Fruit fly (Drosophila melanogaster) whole organism, embryonic: ENCODE results near the gene CG5535.
A peak's percentile ranks its signal among the peaks of the same experiment; 100 is the strongest.

ENCODE experiments used
- B-H2 ChIP-seq: fragments of 200-800 bp; sonication (Bioruptor generic); optimal IDR thresholded peaks from 2 replicates; lab custom pipeline; 2018; ENCODE audit warnings: missing biosample characterization, mild to moderate bottlenecking, missing genetic modification characterization
- CG10654 ChIP-seq: fragments of 200-800 bp; sonication (Bioruptor generic); optimal IDR thresholded peaks from 2 replicates; lab custom pipeline; 2016; ENCODE audit warnings: missing biosample characterization, missing genetic modification characterization
- CG11723 ChIP-seq: fragments of 200-800 bp; sonication (Bioruptor generic); optimal IDR thresholded peaks from 2 replicates; lab custom pipeline; 2017; ENCODE audit warnings: missing biosample characterization, mild to moderate bottlenecking, missing genetic modification characterization
- CG12071 ChIP-seq: fragments of 200-800 bp; sonication (Bioruptor generic); optimal IDR thresholded peaks from 3 replicates; lab custom pipeline; 2018; ENCODE audit warnings: missing biosample characterization, mild to moderate bottlenecking, missing genetic modification characterization
- CG12659 ChIP-seq: fragments of 200-800 bp; sonication (Bioruptor generic); optimal IDR thresholded peaks from 3 replicates; lab custom pipeline; 2017; ENCODE audit warnings: mild to moderate bottlenecking, missing biosample characterization, missing genetic modification reagents, missing genetic modification characterization
- CG12744 ChIP-seq: fragments of 200-800 bp; sonication (Bioruptor generic); optimal IDR thresholded peaks from 2 replicates; lab custom pipeline; 2016; ENCODE audit warnings: missing biosample characterization, missing genetic modification characterization
- CG14860 ChIP-seq: fragments of 200-800 bp; sonication (Bioruptor generic); IDR thresholded peaks from 3 replicates; pipeline ENCODE4 v1.3.6; 2022; ENCODE audit warnings: missing biosample characterization, missing genetic modification characterization; ENCODE audit not compliant: partially characterized antibody
- CG1529 ChIP-seq: fragments of 200-800 bp; sonication (Bioruptor generic); optimal IDR thresholded peaks from 3 replicates; lab custom pipeline; 2018; ENCODE audit warnings: missing biosample characterization, missing genetic modification characterization
- CG15479 ChIP-seq: fragments of 200-800 bp; sonication (Bioruptor generic); optimal IDR thresholded peaks from 3 replicates; lab custom pipeline; 2019; ENCODE audit warnings: missing biosample characterization, mild to moderate bottlenecking, missing genetic modification characterization, moderate library complexity
- CG15696 ChIP-seq: fragments of 200-800 bp; sonication (Bioruptor generic); optimal IDR thresholded peaks from 2 replicates; lab custom pipeline; 2019; ENCODE audit warnings: missing biosample characterization, mild to moderate bottlenecking, missing genetic modification characterization, moderate library complexity
- CG17802 ChIP-seq: fragments of 200-800 bp; sonication (Bioruptor generic); optimal IDR thresholded peaks from 2 replicates; lab custom pipeline; 2018; ENCODE audit warnings: missing biosample characterization, mild to moderate bottlenecking, missing genetic modification characterization, moderate library complexity
- CG17912 ChIP-seq: fragments of 200-800 bp; sonication (Bioruptor generic); optimal IDR thresholded peaks from 2 replicates; lab custom pipeline; 2018; ENCODE audit warnings: missing biosample characterization, mild to moderate bottlenecking, missing genetic modification characterization
- CG18619 ChIP-seq: fragments of 200-800 bp; sonication (Bioruptor generic); optimal IDR thresholded peaks from 3 replicates; lab custom pipeline; 2017; ENCODE audit warnings: missing biosample characterization, mild to moderate bottlenecking, missing genetic modification characterization
- CG18764 ChIP-seq: fragments of 200-800 bp; sonication (Bioruptor generic); optimal IDR thresholded peaks from 3 replicates; lab custom pipeline; 2016; ENCODE audit warnings: missing biosample characterization, missing genetic modification characterization
- CG2875 ChIP-seq: fragments of 200-800 bp; sonication (Bioruptor generic); optimal IDR thresholded peaks from 2 replicates; lab custom pipeline; 2017; ENCODE audit warnings: missing biosample characterization, mild to moderate bottlenecking, missing genetic modification characterization, missing genetic modification reagents
- CG42726 ChIP-seq: fragments of 200-800 bp; sonication (Bioruptor generic); IDR thresholded peaks from 2 replicates; pipeline ENCODE4 v1.3.6; 2022; ENCODE audit warnings: missing biosample characterization, missing genetic modification characterization; ENCODE audit not compliant: partially characterized antibody
- CG43689 ChIP-seq: fragments of 200-800 bp; sonication (Bioruptor generic); IDR thresholded peaks from 2 replicates; pipeline ENCODE4 v1.3.6; 2022; ENCODE audit warnings: missing biosample characterization, missing genetic modification characterization
- CG4707 ChIP-seq: fragments of 200-800 bp; sonication (Bioruptor generic); optimal IDR thresholded peaks from 2 replicates; lab custom pipeline; 2018; ENCODE audit warnings: missing biosample characterization, mild to moderate bottlenecking, missing genetic modification characterization, moderate library complexity
- CG6791 ChIP-seq: fragments of 200-800 bp; sonication (Bioruptor generic); IDR thresholded peaks from 3 replicates; pipeline ENCODE4 v1.3.6; 2022; ENCODE audit warnings: missing biosample characterization, missing genetic modification characterization; ENCODE audit not compliant: partially characterized antibody
- CG7987 ChIP-seq: fragments of 200-800 bp; sonication (Bioruptor generic); optimal IDR thresholded peaks from 2 replicates; lab custom pipeline; 2018; ENCODE audit warnings: missing biosample characterization, mild to moderate bottlenecking, missing genetic modification characterization, moderate library complexity
- CG8388 ChIP-seq: fragments of 200-800 bp; sonication (Bioruptor generic); optimal IDR thresholded peaks from 2 replicates; lab custom pipeline; 2019; ENCODE audit warnings: missing biosample characterization, mild to moderate bottlenecking, missing genetic modification characterization, moderate library complexity
- CG8478 ChIP-seq: fragments of >200 bp; optimal IDR thresholded peaks from 2 replicates; lab custom pipeline; 2018
- CG8924 ChIP-seq: fragments of 200-800 bp; optimal IDR thresholded peaks from 3 replicates; lab custom pipeline; 2019; ENCODE audit warnings: missing biosample characterization, mild to moderate bottlenecking, missing genetic modification characterization, moderate library complexity
- CG8944 ChIP-seq: fragments of 200-800 bp; sonication (Bioruptor generic); optimal IDR thresholded peaks from 3 replicates; lab custom pipeline; 2016; ENCODE audit warnings: missing biosample characterization, missing genetic modification characterization
- CG9797 ChIP-seq: fragments of 200-800 bp; sonication (Bioruptor generic); optimal IDR thresholded peaks from 3 replicates; lab custom pipeline; 2018; ENCODE audit warnings: missing biosample characterization, mild to moderate bottlenecking, missing genetic modification characterization
- CkIIα-i1 ChIP-seq: fragments of 200-800 bp; sonication (Bioruptor generic); IDR thresholded peaks from 2 replicates; pipeline ENCODE4 v1.3.6; 2022; ENCODE audit warnings: missing biosample characterization, missing genetic modification characterization
- Dp ChIP-seq: fragments of 200-800 bp; sonication (Bioruptor generic); optimal IDR thresholded peaks from 2 replicates; lab custom pipeline; 2018; ENCODE audit warnings: missing biosample characterization, mild to moderate bottlenecking, missing genetic modification characterization, moderate library complexity
- Dref ChIP-seq: fragments of 200-800 bp; sonication (Bioruptor generic); IDR thresholded peaks from 2 replicates; pipeline ENCODE4 v1.3.6; 2022; ENCODE audit warnings: missing biosample characterization, missing genetic modification characterization
- Ets97D ChIP-seq: fragments of 200-800 bp; sonication (Bioruptor generic); optimal IDR thresholded peaks from 3 replicates; lab custom pipeline; 2016; ENCODE audit warnings: missing biosample characterization, missing genetic modification characterization
- HHEX ChIP-seq: fragments of 200-800 bp; sonication (Bioruptor generic); optimal IDR thresholded peaks from 3 replicates; lab custom pipeline; 2017; ENCODE audit warnings: missing biosample characterization, mild to moderate bottlenecking, missing genetic modification characterization, missing genetic modification reagents
- HmgZ ChIP-seq: fragments of 200-800 bp; sonication (Bioruptor generic); optimal IDR thresholded peaks from 2 replicates; lab custom pipeline; 2018; ENCODE audit warnings: missing biosample characterization, mild to moderate bottlenecking, missing genetic modification characterization
- Pdp1 ChIP-seq, 2 experiments: fragments of 200-800 bp; sonication (Bioruptor generic); optimal IDR thresholded peaks; 3 replicates each; lab custom pipeline; 2016; ENCODE audit warnings: missing biosample characterization in 2 of 2, missing genetic modification characterization in 2 of 2, mild to moderate bottlenecking in 1 of 2, moderate library complexity in 1 of 2
- Ptx1 ChIP-seq: fragments of 200-800 bp; sonication (Bioruptor generic); IDR thresholded peaks from 2 replicates; pipeline ENCODE4 v1.3.6; 2022; ENCODE audit warnings: missing biosample characterization, missing genetic modification characterization
- TFAM ChIP-seq: fragments of 200-800 bp; sonication (Bioruptor generic); optimal IDR thresholded peaks from 2 replicates; lab custom pipeline; 2017; ENCODE audit warnings: missing biosample characterization, missing genetic modification characterization, inconsistent platforms
- Usf ChIP-seq: fragments of 200-800 bp; sonication (Bioruptor generic); optimal IDR thresholded peaks from 2 replicates; lab custom pipeline; 2017; ENCODE audit warnings: missing genotype, missing biosample characterization, missing genetic modification characterization
- YL-1 ChIP-seq: fragments of 200-800 bp; sonication (Bioruptor generic); optimal IDR thresholded peaks from 3 replicates; lab custom pipeline; 2017; ENCODE audit warnings: missing biosample characterization, mild to moderate bottlenecking, missing genetic modification characterization
- bbx ChIP-seq: fragments of 200-800 bp; sonication (Bioruptor generic); IDR thresholded peaks from 2 replicates; pipeline ENCODE4 v1.3.6; 2022; ENCODE audit warnings: missing biosample characterization, missing genetic modification characterization; ENCODE audit not compliant: partially characterized antibody
- bsh ChIP-seq, 2 experiments: fragments of 200-800 bp; sonication (Bioruptor generic); optimal IDR thresholded peaks; 2 replicates each; lab custom pipeline; 2017 to 2018; ENCODE audit warnings: mild to moderate bottlenecking in 2 of 2, missing biosample characterization in 2 of 2, missing genetic modification characterization in 2 of 2, moderate library complexity in 1 of 2
- crp ChIP-seq, 2 experiments: fragments of 200-800 bp; sonication (Bioruptor generic); optimal IDR thresholded peaks; 2 replicates in 1 of 2; 3 replicates in 1 of 2; lab custom pipeline; 2017; ENCODE audit warnings: missing biosample characterization in 2 of 2, missing genetic modification characterization in 2 of 2, mild to moderate bottlenecking in 1 of 2, moderate library complexity in 1 of 2
- fd64A ChIP-seq: fragments of 200-800 bp; sonication (Bioruptor generic); optimal IDR thresholded peaks from 3 replicates; lab custom pipeline; 2018; ENCODE audit warnings: missing biosample characterization, mild to moderate bottlenecking, missing genetic modification characterization
- ftz-f1 ChIP-seq: fragments of 200-800 bp; sonication (Bioruptor generic); optimal IDR thresholded peaks from 2 replicates; lab custom pipeline; 2016; ENCODE audit warnings: missing biosample characterization, missing genetic modification characterization
- insv ChIP-seq, 2 experiments: fragments of 200-800 bp; sonication (Bioruptor generic); optimal IDR thresholded peaks; 3 replicates each; lab custom pipeline; 2016 to 2018; ENCODE audit warnings: missing biosample characterization in 2 of 2, missing genetic modification characterization in 2 of 2
- nerfin-2 ChIP-seq: fragments of 200-800 bp; sonication (Bioruptor generic); IDR thresholded peaks from 2 replicates; pipeline ENCODE4 v1.3.6; 2022; ENCODE audit warnings: missing biosample characterization, missing genetic modification characterization; ENCODE audit not compliant: partially characterized antibody
- onecut ChIP-seq: fragments of 200-800 bp; sonication (Bioruptor generic); IDR thresholded peaks from 2 replicates; pipeline ENCODE4 v1.3.6; 2022; ENCODE audit warnings: missing biosample characterization, missing genetic modification characterization
- schlank ChIP-seq: fragments of 200-800 bp; sonication (Bioruptor generic); optimal IDR thresholded peaks from 2 replicates; lab custom pipeline; 2018; ENCODE audit warnings: missing biosample characterization, mild to moderate bottlenecking, missing genetic modification characterization
- sima ChIP-seq: fragments of 200-800 bp; sonication (Bioruptor generic); optimal IDR thresholded peaks from 2 replicates; lab custom pipeline; 2016; ENCODE audit warnings: missing biosample characterization, missing genetic modification characterization
- ssp ChIP-seq: fragments of 200-800 bp; sonication (Bioruptor generic); IDR thresholded peaks from 2 replicates; pipeline ENCODE4 v1.3.6; 2022; ENCODE audit warnings: missing biosample characterization, missing genetic modification characterization
- tll ChIP-seq, 2 experiments: fragments of 200-800 bp in 1 of 2; fragments of >200 bp in 1 of 2; sonication (Bioruptor generic) in 1 of 2; optimal IDR thresholded peaks; 2 replicates each; lab custom pipeline; 2017 to 2019; ENCODE audit warnings: missing biosample characterization in 2 of 2, missing genetic modification characterization in 2 of 2, mild to moderate bottlenecking in 1 of 2, moderate library complexity in 1 of 2
- unpg ChIP-seq: fragments of 200-800 bp; sonication (Bioruptor generic); optimal IDR thresholded peaks from 3 replicates; lab custom pipeline; 2018; ENCODE audit warnings: missing biosample characterization, mild to moderate bottlenecking, missing genetic modification characterization, moderate library complexity
- zf30C ChIP-seq: fragments of 200-800 bp; sonication (Bioruptor generic); optimal IDR thresholded peaks from 3 replicates; lab custom pipeline; 2018; ENCODE audit warnings: missing biosample characterization, mild to moderate bottlenecking, missing genetic modification characterization

Gene CG5535

dm6 chr3L:17846982-17847355 is 9.6 kb downstream of the CG5535 start (continued):
- TF ChIP-seq CG15696 (tag; lab: Kevin White, UChicago) (no peak), CG4707 (no peak), ftz-f1 (GFP tag; lab: Kevin White, UChicago) (peak; percentile 75), CG6791 (peak; percentile 87), CG43689 (GFP tag; lab: Robert Waterston, UW) (no peak), tll (GFP tag; optimal IDR thresholded peaks at IDR 0.05; lab: Kevin White, UChicago) (no peak), Pdp1 (GFP tag; optimal IDR thresholded peaks at IDR 0.05; lab: Kevin White, UChicago) (peak in 1 of 2 experiments; percentile 99), CG9797 (GFP tag; lab: Kevin White, UChicago) (no peak), CG18619 (no peak), HmgZ (tag; lab: Kevin White, UChicago) (peak; percentile 15), CG12744 (GFP tag; lab: Kevin White, UChicago) (no peak), CG11723 (no peak), CG10654 (no peak), CG1529 (GFP tag; lab: Kevin White, UChicago) (no peak), CG12659 (GFP tag; lab: Kevin White, UChicago) (no peak), CG7987 (GFP tag; lab: Kevin White, UChicago) (no peak), CG2875 (no peak), CG17912 (GFP tag; lab: Kevin White, UChicago) (no peak), sima (GFP tag; lab: Kevin White, UChicago) (no peak), nerfin-2 (GFP tag; lab: Robert Waterston, UW) (peak; percentile 68), schlank (tag; lab: Kevin White, UChicago) (no peak), crp (GFP tag; optimal IDR thresholded peaks at IDR 0.05; lab: Kevin White, UChicago) (peak in 1 of 2 experiments; percentile 25), HHEX (GFP tag; lab: Kevin White, UChicago) (no peak), bsh (GFP tag; optimal IDR thresholded peaks at IDR 0.05; lab: Kevin White, UChicago) (no peak), unpg (no peak), CG8924 (tag; lab: Kevin White, UChicago) (no peak), CG18764 (GFP tag; lab: Kevin White, UChicago) (no peak), Usf (no peak), TFAM (GFP tag; lab: Kevin White, UChicago) (no peak), onecut (GFP tag; lab: Robert Waterston, UW) (no peak), bbx (GFP tag; lab: Robert Waterston, UW) (peak; percentile 85), B-H2 (GFP tag; lab: Kevin White, UChicago) (no peak), Ets97D (no peak), fd64A (GFP tag; lab: Kevin White, UChicago) (no peak), CG8478 (lab: Kevin White, UChicago) (no peak), CG8944 (GFP tag; lab: Kevin White, UChicago) (no peak), CkIIα-i1 (no peak), CG42726 (GFP tag; lab: Robert Waterston, UW) (peak; percentile 78), CG12071 (no peak), zf30C (GFP tag; lab: Kevin White, UChicago) (no peak), CG15479 (GFP tag; lab: Kevin White, UChicago) (no peak), CG14860 (GFP tag; lab: Robert Waterston, UW) (peak; percentile 29; the same call in 1 of the 3 replicates), Dref (peak; percentile 74), ssp (GFP tag; lab: Robert Waterston, UW) (no peak), Dp (GFP tag; lab: Kevin White, UChicago) (peak; percentile 30), CG17802 (tag; lab: Kevin White, UChicago) (no peak), CG8388 (GFP tag; lab: Kevin White, UChicago) (no peak), insv (GFP tag; optimal IDR thresholded peaks at IDR 0.05; lab: Kevin White, UChicago) (no peak), YL-1 (GFP tag; lab: Kevin White, UChicago) (peak; percentile 61), Ptx1 (GFP tag; lab: Robert Waterston, UW) (no peak)
